Fruit fly (Drosophila melanogaster): ENCODE data around the gene dmrt99B.

dmrt99B gene

DNA sequence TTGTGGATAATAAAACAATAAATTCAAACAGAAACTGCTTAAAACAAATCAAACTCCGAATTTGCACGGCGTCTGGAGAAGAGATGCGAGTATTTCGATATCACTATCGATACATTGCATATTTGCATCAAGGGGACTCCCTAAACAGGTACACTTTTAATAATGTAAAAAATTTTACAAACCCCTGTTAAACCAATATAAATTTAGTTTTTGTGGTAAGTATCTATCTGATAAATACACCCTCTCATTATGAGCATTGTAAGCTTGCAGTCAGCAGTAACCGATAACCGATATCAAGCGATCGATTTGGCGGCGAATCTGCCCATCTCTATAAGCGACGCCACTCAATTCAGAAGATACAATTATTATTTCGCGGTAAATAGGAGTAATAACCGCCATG, 17.1 kb upstream of the dmrt99B start, which contains the start of the genes Bub3 and Cap-D2 (continued):
- peak; percentile 64 for TF ChIP-seq CG7839 (tag; optimal IDR thresholded peaks at IDR 0.05)
- no peak for TF ChIP-seq CG8359 (GFP tag; optimal IDR thresholded peaks at IDR 0.05; ENCODE audit: borderline replicate concordance)
- TF ChIP-seq CG18599 (GFP tag; optimal IDR thresholded peaks at IDR 0.05), result peak; percentile 60
- no peak for TF ChIP-seq gsb (GFP tag; IDR thresholded peaks at IDR 0.05)
- TF ChIP-seq Bteb2 (GFP tag; optimal IDR thresholded peaks at IDR 0.05), result peak; percentile 62
- TF ChIP-seq grau (tag; optimal IDR thresholded peaks at IDR 0.05), result peak; percentile 69
- peak; percentile 56; the same call in 1 of the 2 replicates for TF ChIP-seq rib (GFP tag; IDR thresholded peaks at IDR 0.05)
- TF ChIP-seq chinmo (GFP tag; IDR thresholded peaks at IDR 0.05; ENCODE audit: partially characterized antibody), result no peak
- no peak for TF ChIP-seq ro (GFP tag; IDR thresholded peaks at IDR 0.05)
- no peak for TF ChIP-seq ara (GFP tag; IDR thresholded peaks at IDR 0.05)
- peak; percentile 60 for TF ChIP-seq Six4 (GFP tag; optimal IDR thresholded peaks at IDR 0.05)
- peak; percentile 43; the same call in 1 of the 2 replicates for TF ChIP-seq CG6272 (GFP tag; IDR thresholded peaks at IDR 0.05)
- TF ChIP-seq CG14050 (GFP tag; IDR thresholded peaks at IDR 0.05), result peak; percentile 70
- no peak for TF ChIP-seq CG8478 (optimal IDR thresholded peaks at IDR 0.05)
- TF ChIP-seq hb (GFP tag; IDR thresholded peaks at IDR 0.05; ENCODE audit: partially characterized antibody), result peak; percentile 76
- no peak for TF ChIP-seq Jarid2 (GFP tag; optimal IDR thresholded peaks at IDR 0.05)
- peak; percentile 63 for TF ChIP-seq zfh2 (GFP tag; optimal IDR thresholded peaks at IDR 0.05)
- TF ChIP-seq CG2712 (tag; optimal IDR thresholded peaks at IDR 0.05), result peak; percentile 73
- TF ChIP-seq CG7556 (GFP tag; optimal IDR thresholded peaks at IDR 0.05), result peak; percentile 40
- peak; percentile 66 for TF ChIP-seq ase (GFP tag; IDR thresholded peaks at IDR 0.05)
- TF ChIP-seq C15 (GFP tag; IDR thresholded peaks at IDR 0.05), result no peak
- no peak for TF ChIP-seq sens-2 (GFP tag; IDR thresholded peaks at IDR 0.05)
- peak; percentile 73 for TF ChIP-seq CG8089 (GFP tag; optimal IDR thresholded peaks at IDR 0.05)
- TF ChIP-seq CG4360 (GFP tag; IDR thresholded peaks at IDR 0.05), result no peak
- peak; percentile 56 for TF ChIP-seq cato (GFP tag; optimal IDR thresholded peaks at IDR 0.05; ENCODE audit: borderline replicate concordance)
- TF ChIP-seq grn (GFP tag; optimal IDR thresholded peaks at IDR 0.05), result no peak
- peak; percentile 44 for TF ChIP-seq D19A (tag; optimal IDR thresholded peaks at IDR 0.05)
- TF ChIP-seq Mrtf (GFP tag; IDR thresholded peaks at IDR 0.05), result no peak
- TF ChIP-seq CG10321 (GFP tag; IDR thresholded peaks at IDR 0.05), result no peak
- peak; percentile 59 for TF ChIP-seq Lhr (GFP tag; optimal IDR thresholded peaks at IDR 0.05)
- peak; percentile 71 for TF ChIP-seq CG4617 (GFP tag; optimal IDR thresholded peaks at IDR 0.05; ENCODE audit: borderline replicate concordance)
- TF ChIP-seq CG1602 (GFP tag; optimal IDR thresholded peaks at IDR 0.05), result peak; percentile 74
- no peak for TF ChIP-seq CG3065 (GFP tag; optimal IDR thresholded peaks at IDR 0.05)
- TF ChIP-seq CG5180 (GFP tag; optimal IDR thresholded peaks at IDR 0.05), result no peak
- TF ChIP-seq vnd (GFP tag; IDR thresholded peaks at IDR 0.05; ENCODE audit: partially characterized antibody), result peak; percentile 82
- peak; percentile 55 for TF ChIP-seq fd96Cb (tag; optimal IDR thresholded peaks at IDR 0.05)
- peak; percentile 84 for TF ChIP-seq CG2120 (GFP tag; optimal IDR thresholded peaks at IDR 0.05)
- no peak for TF ChIP-seq ash1 (GFP tag; optimal IDR thresholded peaks at IDR 0.05)
- peak; percentile 71 for TF ChIP-seq vfl (GFP tag; optimal IDR thresholded peaks at IDR 0.05)
- peak; percentile 70 for TF ChIP-seq inv (GFP tag; IDR thresholded peaks at IDR 0.05; ENCODE audit: partially characterized antibody)
- TF ChIP-seq CG7372 (GFP tag; IDR thresholded peaks at IDR 0.05), result peak; percentile 57
- peak; percentile 53 for TF ChIP-seq CG12744 (GFP tag; optimal IDR thresholded peaks at IDR 0.05)
- peak; percentile 69 for TF ChIP-seq H2.0 (GFP tag; IDR thresholded peaks at IDR 0.05)
- TF ChIP-seq CoRest (tag; optimal IDR thresholded peaks at IDR 0.05), result peak; percentile 75
- TF ChIP-seq Hmx (GFP tag; optimal IDR thresholded peaks at IDR 0.05), result no peak
- peak; percentile 58 for TF ChIP-seq Sin3A (optimal IDR thresholded peaks at IDR 0.05)
- TF ChIP-seq YL-1 (GFP tag; optimal IDR thresholded peaks at IDR 0.05), result peak; percentile 41
- no peak for TF ChIP-seq CG17568 (GFP tag; optimal IDR thresholded peaks at IDR 0.05)
- TF ChIP-seq MBD-R2 (GFP tag; IDR thresholded peaks at IDR 0.05), result peak; percentile 94
- peak; percentile 63; the same call in 2 of the 3 replicates for TF ChIP-seq Optix (GFP tag; IDR thresholded peaks at IDR 0.05)
- peak; percentile 3 for TF ChIP-seq CG3995 (GFP tag; optimal IDR thresholded peaks at IDR 0.05)
- no peak for TF ChIP-seq CG1529 (GFP tag; optimal IDR thresholded peaks at IDR 0.05)

All from whole organism, embryonic.